Worm (Caenorhabditis elegans) whole organism, dauer: ENCODE results near the gene mrpl-39.

Experiments used
- unc-62 ChIP-seq: sonication (generic microtip); optimal IDR thresholded peaks from 2 replicates; lab custom pipeline; 2017; ENCODE audit warnings: missing biosample characterization, missing genetic modification reagents, missing genetic modification characterization

The mrpl-39 gene

DNA sequence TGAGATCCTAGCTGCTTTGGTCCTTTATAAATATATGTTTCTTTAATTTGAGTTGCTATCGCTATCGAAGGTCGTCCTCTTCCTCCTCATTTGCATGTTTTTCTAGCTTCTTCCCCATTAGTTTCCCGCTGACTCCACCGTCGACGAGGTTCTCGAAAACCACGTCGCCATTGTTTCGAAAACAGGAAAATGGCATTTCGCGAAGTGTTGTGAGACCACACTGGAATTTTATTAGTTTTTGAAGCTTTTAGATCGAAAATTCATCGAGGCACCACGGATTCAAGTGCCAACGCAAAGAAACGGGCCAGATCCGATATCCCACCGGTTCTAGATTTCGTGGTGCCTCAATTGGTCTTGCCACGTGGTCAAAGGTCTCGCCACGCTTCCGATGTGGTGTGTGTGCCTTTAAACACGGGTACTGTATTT, 49.1 kb downstream of the mrpl-39 start:
- no peak for TF ChIP-seq unc-62 (GFP tag; lab: Kevin White, UChicago)

DNA sequence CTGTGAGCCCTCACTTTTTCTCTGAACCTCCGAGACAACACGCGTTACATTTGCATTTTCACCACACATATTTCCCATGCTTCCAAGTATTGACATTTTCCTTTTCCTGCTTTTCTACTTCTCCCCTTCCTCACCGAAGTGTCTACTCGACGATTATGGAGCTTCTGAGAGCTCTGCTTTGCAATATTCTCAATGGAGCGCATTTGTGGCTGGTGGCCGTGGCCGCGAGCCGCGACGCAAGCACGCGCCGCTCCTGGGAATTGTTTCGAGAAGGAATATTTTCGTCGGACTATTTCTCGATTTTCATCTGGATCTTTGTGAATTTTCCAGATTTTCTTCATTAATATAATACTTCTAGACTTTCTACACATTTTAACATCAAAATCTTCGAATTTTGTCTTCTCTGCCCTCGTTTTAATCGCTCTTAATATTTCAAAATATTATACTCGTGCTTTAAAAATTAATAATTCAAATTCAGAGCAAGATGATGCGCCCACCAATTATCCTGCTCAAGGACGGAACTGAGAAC, 50.5 kb downstream of the mrpl-39 start, which contains the start of the genes T10B5.4 and cct-7:
Gene T10B5.4, minus strand, starts transcription at position 40 of the 529 bp plus-strand sequence.
Gene cct-7, plus strand, starts transcription at position 479 of the 529 bp plus-strand sequence.
- TF ChIP-seq unc-62 (GFP tag; lab: Kevin White, UChicago), result no peak
